Worm (Caenorhabditis elegans) whole organism, L3 larva: ENCODE data around the gene T23B5.6.
A peak's percentile ranks its signal among the peaks of the same experiment; 100 is the strongest.
"Not testable (repeated sequence)": the region's sequence is repeated elsewhere in the genome, so short reads cannot be mapped to it uniquely, and the experiment has no call there.

ENCODE experiments used
- R02D3.7 ChIP-seq: fragments of 150-350 bp; optimal IDR thresholded peaks from 2 replicates; lab custom pipeline; 2014; ENCODE audit warnings: missing biosample characterization, missing genetic modification characterization
- ZK546.5 ChIP-seq: sonication (generic microtip); optimal IDR thresholded peaks from 2 replicates; lab custom pipeline; 2017; ENCODE audit warnings: missing biosample characterization, missing genetic modification characterization
- aly-2 ChIP-seq: fragments of 150-350 bp; optimal IDR thresholded peaks from 2 replicates; lab custom pipeline; 2014; ENCODE audit warnings: missing biosample characterization, missing genetic modification characterization
- ama-1 ChIP-seq: fragments of 150-350 bp; optimal IDR thresholded peaks from 2 replicates; lab custom pipeline; 2018
- ceh-16 ChIP-seq: sonication (generic microtip); optimal IDR thresholded peaks from 2 replicates; lab custom pipeline; 2017; ENCODE audit warnings: missing biosample characterization, missing genetic modification characterization
- ceh-28 ChIP-seq: fragments of 150-350 bp; optimal IDR thresholded peaks from 2 replicates; lab custom pipeline; 2014; ENCODE audit warnings: missing biosample characterization, missing genetic modification reagents, missing genetic modification characterization
- ceh-82 ChIP-seq: fragments of 150-350 bp; optimal IDR thresholded peaks from 2 replicates; lab custom pipeline; 2014; ENCODE audit warnings: missing biosample characterization, missing genetic modification characterization
- ceh-9 ChIP-seq: sonication (generic microtip); optimal IDR thresholded peaks from 2 replicates; lab custom pipeline; 2018; ENCODE audit warnings: missing biosample characterization, missing genetic modification characterization
- daf-12 ChIP-seq: fragments of 150-350 bp; optimal IDR thresholded peaks from 2 replicates; lab custom pipeline; 2014; ENCODE audit warnings: missing biosample characterization, missing genetic modification reagents, missing genetic modification characterization
- egl-27 ChIP-seq: sonication (generic microtip); optimal IDR thresholded peaks from 4 replicates; lab custom pipeline; 2017; ENCODE audit warnings: missing biosample characterization, missing genetic modification reagents, missing genetic modification characterization
- egl-5 ChIP-seq: fragments of 150-350 bp; optimal IDR thresholded peaks from 2 replicates; lab custom pipeline; 2017; ENCODE audit warnings: missing biosample characterization, missing genetic modification reagents, missing genetic modification characterization, inconsistent platforms
- elt-1 ChIP-seq: fragments of 150-350 bp; optimal IDR thresholded peaks from 2 replicates; lab custom pipeline; 2014; ENCODE audit warnings: missing biosample characterization, missing genetic modification characterization
- elt-2 ChIP-seq: sonication (generic microtip); optimal IDR thresholded peaks from 2 replicates; lab custom pipeline; 2016; ENCODE audit warnings: missing genetic modification reagents, mild to moderate bottlenecking, missing genetic modification characterization, missing compliant biosample characterization
- elt-3 ChIP-seq, 3 experiments: fragments of 150-350 bp in 1 of 3; sonication (generic microtip) in 2 of 3; optimal IDR thresholded peaks; 2 replicates in 2 of 3; 4 replicates in 1 of 3; lab custom pipeline; 2014 to 2017; ENCODE audit warnings: missing biosample characterization in 3 of 3, missing genetic modification characterization in 3 of 3
- eor-1 ChIP-seq, 2 experiments: fragments of 150-350 bp; optimal IDR thresholded peaks; 2 replicates each; lab custom pipeline; 2014 to 2018; ENCODE audit warnings: missing biosample characterization in 2 of 2, missing genetic modification characterization in 2 of 2
- fkh-10 ChIP-seq: sonication (generic microtip); optimal IDR thresholded peaks from 2 replicates; lab custom pipeline; 2017; ENCODE audit warnings: missing biosample characterization, missing genetic modification reagents, missing genetic modification characterization
- fkh-2 ChIP-seq: fragments of 150-350 bp; optimal IDR thresholded peaks from 2 replicates; lab custom pipeline; 2014; ENCODE audit warnings: missing biosample characterization, missing genetic modification reagents, missing genetic modification characterization
- fos-1 ChIP-seq: fragments of 150-350 bp; optimal IDR thresholded peaks from 2 replicates; lab custom pipeline; 2014; ENCODE audit warnings: missing biosample characterization, missing genetic modification characterization
- hmg-11 ChIP-seq: sonication (generic microtip); optimal IDR thresholded peaks from 2 replicates; lab custom pipeline; 2016; ENCODE audit warnings: missing genetic modification characterization, missing compliant biosample characterization
- jun-1 ChIP-seq: fragments of 150-350 bp; optimal IDR thresholded peaks from 2 replicates; lab custom pipeline; 2014; ENCODE audit warnings: missing biosample characterization, missing genetic modification reagents, missing genetic modification characterization
- lin-15B ChIP-seq: fragments of 150-350 bp; optimal IDR thresholded peaks from 2 replicates; lab custom pipeline; 2014; ENCODE audit warnings: missing biosample characterization, missing genetic modification characterization
- lin-39 ChIP-seq: fragments of 150-350 bp; optimal IDR thresholded peaks from 2 replicates; lab custom pipeline; 2018; ENCODE audit warnings: missing biosample characterization, missing genetic modification reagents, missing genetic modification characterization
- lsy-12 ChIP-seq: sonication (generic microtip); optimal IDR thresholded peaks from 2 replicates; lab custom pipeline; 2016; ENCODE audit warnings: mild to moderate bottlenecking, missing genetic modification characterization, missing compliant biosample characterization
- mdl-1 ChIP-seq: fragments of 150-350 bp; optimal IDR thresholded peaks from 2 replicates; lab custom pipeline; 2014; ENCODE audit warnings: missing biosample characterization, missing genetic modification characterization
- nfya-1 ChIP-seq: sonication (generic microtip); optimal IDR thresholded peaks from 2 replicates; lab custom pipeline; 2017; ENCODE audit warnings: missing genetic modification characterization, mild to moderate bottlenecking, missing compliant biosample characterization, antibody characterized with exemption, moderate library complexity; ENCODE audit not compliant: insufficient read depth
- nhr-11 ChIP-seq: fragments of 150-350 bp; optimal IDR thresholded peaks from 2 replicates; lab custom pipeline; 2014; ENCODE audit warnings: missing biosample characterization, missing genetic modification characterization
- nhr-12 ChIP-seq: fragments of 150-350 bp; optimal IDR thresholded peaks from 2 replicates; lab custom pipeline; 2014; ENCODE audit warnings: missing biosample characterization, missing genetic modification characterization
- nhr-23 ChIP-seq: fragments of 150-350 bp; optimal IDR thresholded peaks from 2 replicates; lab custom pipeline; 2014; ENCODE audit warnings: missing biosample characterization, missing genetic modification reagents, missing genetic modification characterization
- nhr-25 ChIP-seq: sonication (generic microtip); optimal IDR thresholded peaks from 2 replicates; lab custom pipeline; 2017; ENCODE audit warnings: missing biosample characterization, missing genetic modification characterization
- nhr-28 ChIP-seq: fragments of 150-350 bp; optimal IDR thresholded peaks from 2 replicates; lab custom pipeline; 2014; ENCODE audit warnings: missing biosample characterization, missing genetic modification characterization
- nhr-43 ChIP-seq: sonication (generic microtip); optimal IDR thresholded peaks from 2 replicates; lab custom pipeline; 2016; ENCODE audit warnings: mild to moderate bottlenecking, missing genetic modification characterization, missing compliant biosample characterization; ENCODE audit not compliant: poor library complexity, severe bottlenecking
- nhr-67 ChIP-seq: fragments of 150-350 bp; optimal IDR thresholded peaks from 2 replicates; lab custom pipeline; 2014; ENCODE audit warnings: missing biosample characterization, missing genetic modification characterization
- nhr-77 ChIP-seq: fragments of 150-350 bp; optimal IDR thresholded peaks from 2 replicates; lab custom pipeline; 2014; ENCODE audit warnings: missing biosample characterization, missing genetic modification characterization
- pha-4 ChIP-seq: fragments of 150-350 bp; optimal IDR thresholded peaks from 2 replicates; lab custom pipeline; 2014; ENCODE audit warnings: missing biosample characterization, missing genetic modification reagents, missing genetic modification characterization
- pqm-1 ChIP-seq: fragments of 150-350 bp; optimal IDR thresholded peaks from 2 replicates; lab custom pipeline; 2017; ENCODE audit warnings: missing biosample characterization, missing genetic modification characterization, inconsistent platforms
- sea-2 ChIP-seq: fragments of 150-350 bp; sonication (generic microtip); optimal IDR thresholded peaks from 4 replicates; lab custom pipeline; 2014; ENCODE audit warnings: missing biosample characterization, missing genetic modification reagents, missing genetic modification characterization
- skn-1 ChIP-seq: fragments of 150-350 bp; optimal IDR thresholded peaks from 2 replicates; lab custom pipeline; 2014; ENCODE audit warnings: missing biosample characterization, missing genetic modification characterization
- snpc-4 ChIP-seq: fragments of 150-350 bp; optimal IDR thresholded peaks from 2 replicates; lab custom pipeline; 2014; ENCODE audit warnings: missing biosample characterization, missing genetic modification characterization
- tbx-2 ChIP-seq: sonication (generic microtip); optimal IDR thresholded peaks from 2 replicates; lab custom pipeline; 2016; ENCODE audit warnings: mild to moderate bottlenecking, missing genetic modification characterization, missing compliant biosample characterization
- unc-39 ChIP-seq: sonication (generic microtip); optimal IDR thresholded peaks from 4 replicates; lab custom pipeline; 2017; ENCODE audit warnings: missing biosample characterization, missing genetic modification characterization
- zag-1 ChIP-seq: fragments of 150-350 bp; optimal IDR thresholded peaks from 2 replicates; lab custom pipeline; 2014; ENCODE audit warnings: missing biosample characterization, missing genetic modification characterization
- ztf-11 ChIP-seq: fragments of 150-350 bp; optimal IDR thresholded peaks from 2 replicates; lab custom pipeline; 2014; ENCODE audit warnings: missing biosample characterization, missing genetic modification characterization
- ztf-4 ChIP-seq: fragments of 150-350 bp; optimal IDR thresholded peaks from 2 replicates; lab custom pipeline; 2014; ENCODE audit warnings: missing biosample characterization, missing genetic modification characterization

T23B5.6 gene

ce11 chrIV:12677137-12677536 lies at the start of gene T23B5.6:
Gene T23B5.6 (minus strand): TSS chrIV:12677237.
- not testable (repeated sequence) for TF ChIP-seq eor-1 (tag; optimal IDR thresholded peaks at IDR 0.05; lab: Kevin White, UChicago); fos-1 (tag; lab: Kevin White, UChicago); unc-39 (tag; lab: Kevin White, UChicago)

DNA sequence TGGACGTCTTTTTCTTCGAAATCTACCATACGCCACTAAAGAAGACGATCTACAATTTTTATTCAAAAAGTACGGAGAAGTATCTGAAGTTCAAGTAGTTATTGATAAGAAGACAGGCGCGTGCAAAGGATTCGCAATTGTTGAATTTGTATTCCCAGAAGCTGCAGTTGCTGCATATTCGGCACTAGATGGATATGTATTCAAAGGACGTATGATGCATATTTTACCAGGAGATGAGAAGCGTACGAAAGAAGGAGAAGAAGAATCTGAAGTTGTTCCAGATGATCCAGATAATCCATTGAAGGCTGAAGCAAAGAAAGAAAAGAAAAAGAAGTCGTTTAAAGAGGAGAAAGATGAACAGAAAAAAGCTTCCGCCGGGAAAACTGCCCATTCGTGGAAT lies 48.9 kb upstream of the T23B5.6 start:
- TF ChIP-seq nhr-23 (tag; lab: Kevin White, UChicago) (no peak), elt-3 (tag; optimal IDR thresholded peaks at IDR 0.05; lab: Kevin White, UChicago) (no peak), aly-2 (tag; lab: Kevin White, UChicago) (no peak), lin-15B (no peak), nhr-28 (tag; lab: Kevin White, UChicago) (no peak), ama-1 (lab: Kevin White, UChicago) (no peak), ceh-16 (tag; lab: Kevin White, UChicago) (no peak), zag-1 (no peak), pqm-1 (tag; lab: Kevin White, UChicago) (no peak), egl-5 (tag; lab: Kevin White, UChicago) (no peak), fos-1 (tag; lab: Kevin White, UChicago) (no peak), hmg-11 (tag; lab: Kevin White, UChicago) (no peak), nhr-43 (tag; lab: Kevin White, UChicago) (no peak), ztf-4 (no peak), tbx-2 (tag; lab: Kevin White, UChicago) (no peak), egl-27 (no peak), skn-1 (tag; lab: Kevin White, UChicago) (no peak), jun-1 (tag; lab: Kevin White, UChicago) (no peak), R02D3.7 (tag; lab: Kevin White, UChicago) (no peak), fkh-10 (GFP tag; lab: Kevin White, UChicago) (no peak)

- TF ChIP-seq tbx-2 (tag; lab: Kevin White, UChicago): no peak
- no peak for TF ChIP-seq ztf-4
- TF ChIP-seq sea-2 (GFP tag; lab: Kevin White, UChicago): no peak
- no peak for TF ChIP-seq fkh-10 (GFP tag; lab: Kevin White, UChicago)
- no peak for TF ChIP-seq snpc-4 (tag; lab: Kevin White, UChicago)
- TF ChIP-seq elt-3 (tag; optimal IDR thresholded peaks at IDR 0.05; lab: Kevin White, UChicago): no peak
- TF ChIP-seq lin-15B: no peak
- TF ChIP-seq nfya-1 (tag; lab: Kevin White, UChicago): no peak
- no peak for TF ChIP-seq elt-1 (tag; lab: Kevin White, UChicago)
- TF ChIP-seq pha-4: no peak
- TF ChIP-seq eor-1 (tag; optimal IDR thresholded peaks at IDR 0.05; lab: Kevin White, UChicago): no peak
- no peak for TF ChIP-seq nhr-43 (tag; lab: Kevin White, UChicago)
- no peak for TF ChIP-seq ama-1 (lab: Kevin White, UChicago)
- TF ChIP-seq ZK546.5 (tag; lab: Kevin White, UChicago): no peak
- no peak for TF ChIP-seq egl-5 (tag; lab: Kevin White, UChicago)
Measured at ce11 chrIV:12725228-12725627, 48.2 kb upstream of the T23B5.6 start.

DNA sequence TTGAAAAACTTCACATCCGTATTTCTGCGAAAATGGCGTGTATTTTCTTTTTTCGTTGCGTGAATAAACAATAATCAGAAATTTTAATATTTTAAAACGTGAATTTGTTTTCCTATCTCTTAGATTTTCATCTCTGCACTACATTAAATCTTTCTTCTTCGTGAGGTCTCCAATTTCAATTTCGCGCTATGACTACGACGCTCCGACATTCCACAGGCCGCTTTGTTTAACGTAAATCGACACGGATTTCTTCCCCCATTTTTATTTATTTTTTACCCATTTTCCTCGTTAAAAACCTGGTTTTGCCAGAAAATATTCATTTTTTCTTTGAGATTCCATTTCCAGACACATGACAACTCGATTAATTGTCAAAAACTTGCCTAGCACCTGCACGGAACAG lies 47.6 kb upstream of the T23B5.6 start, which contains the start of the genes T23F6.3 and rbd-1:
Gene T23F6.3 (minus strand): TSS at position 120 of the 400 bp plus-strand sequence.
Gene rbd-1 (plus strand): TSS at position 346 of the 400 bp plus-strand sequence.
- TF ChIP-seq ztf-4 (no peak), mdl-1 (no peak), nhr-77 (tag; lab: Kevin White, UChicago) (peak; percentile 64), egl-27 (no peak), hmg-11 (tag; lab: Kevin White, UChicago) (peak; percentile 89), fkh-2 (tag; lab: Kevin White, UChicago) (no peak), snpc-4 (tag; lab: Kevin White, UChicago) (peak; percentile 75), elt-3 (tag; optimal IDR thresholded peaks at IDR 0.05; lab: Kevin White, UChicago) (no peak), skn-1 (tag; lab: Kevin White, UChicago) (peak; percentile 57), nhr-12 (tag; lab: Kevin White, UChicago) (no peak), nhr-67 (tag; lab: Kevin White, UChicago) (no peak), ceh-28 (tag; lab: Kevin White, UChicago) (peak; percentile 73), pha-4 (peak; percentile 95), elt-2 (tag; lab: Kevin White, UChicago) (peak; percentile 48), sea-2 (GFP tag; lab: Kevin White, UChicago) (no peak), elt-1 (tag; lab: Kevin White, UChicago) (no peak), nhr-25 (tag; lab: Kevin White, UChicago) (peak; percentile 71), ztf-11 (tag; lab: Kevin White, UChicago) (no peak), ceh-16 (tag; lab: Kevin White, UChicago) (no peak), fos-1 (tag; lab: Kevin White, UChicago) (no peak), jun-1 (tag; lab: Kevin White, UChicago) (peak; percentile 54), ceh-82 (peak; percentile 82), R02D3.7 (tag; lab: Kevin White, UChicago) (peak; percentile 99), lin-39 (tag; lab: Kevin White, UChicago) (peak; percentile 69), ama-1 (lab: Kevin White, UChicago) (no peak), nhr-11 (tag; lab: Kevin White, UChicago) (peak; percentile 69), ceh-9 (tag; lab: Kevin White, UChicago) (no peak), daf-12 (tag; lab: Kevin White, UChicago) (no peak), fkh-10 (GFP tag; lab: Kevin White, UChicago) (no peak), tbx-2 (tag; lab: Kevin White, UChicago) (peak; percentile 55), unc-39 (tag; lab: Kevin White, UChicago) (no peak), nfya-1 (tag; lab: Kevin White, UChicago) (peak; percentile 84), pqm-1 (tag; lab: Kevin White, UChicago) (peak; percentile 70), egl-5 (tag; lab: Kevin White, UChicago) (peak; percentile 73), lsy-12 (tag; lab: Kevin White, UChicago) (peak; percentile 57), ZK546.5 (tag; lab: Kevin White, UChicago) (no peak)
